Fruit fly (Drosophila melanogaster) whole organism, embryonic: ENCODE results near the gene CG13893.

ENCODE experiments used
- ftz-f1 ChIP-seq: fragments of 200-800 bp; sonication (Bioruptor generic); optimal IDR thresholded peaks from 2 replicates; lab custom pipeline; 2016; ENCODE audit warnings: missing biosample characterization, missing genetic modification characterization
- wdn ChIP-seq: fragments of 200-800 bp; sonication (Bioruptor generic); IDR thresholded peaks from 2 replicates; pipeline ENCODE4 v1.3.6; 2022; ENCODE audit warnings: missing biosample characterization, missing genetic modification characterization

- TF ChIP-seq ftz-f1, result no peak
- TF ChIP-seq wdn (GFP tag; lab: Robert Waterston, UW), result no peak
Observed at dm6 chr3L:621097-621967, 17.5 kb upstream of the CG13893 start.
